Worm (Caenorhabditis elegans): ENCODE measurements around the gene ubc-23.

DNA sequence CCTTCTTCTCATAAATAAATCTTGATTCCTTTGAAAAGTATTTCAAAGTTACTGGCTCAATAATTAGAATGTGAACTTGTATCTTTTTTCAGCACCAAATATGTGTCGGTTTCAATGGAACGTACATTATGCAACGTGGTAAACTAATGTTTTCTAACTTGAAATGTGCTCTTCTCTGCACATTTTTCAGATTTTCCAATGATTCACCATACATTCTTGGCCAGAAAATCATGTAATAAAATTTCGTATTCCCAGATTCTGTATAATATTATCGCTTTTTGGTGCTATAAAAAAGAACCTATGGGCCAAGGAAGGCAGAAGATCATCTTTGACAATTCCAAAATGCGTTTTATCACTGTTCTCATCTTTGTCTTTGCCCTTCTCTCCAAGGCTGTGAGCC is 16.9 kb downstream of the ubc-23 start, which contains the start of gene C06E2.9:
- no peak for TF ChIP-seq hlh-12 (tag; optimal IDR thresholded peaks at IDR 0.05)
- no peak for TF ChIP-seq Y53F4B.3 (GFP tag; IDR thresholded peaks at IDR 0.05)
- no peak for TF ChIP-seq ama-1 (optimal IDR thresholded peaks at IDR 0.05)
- no peak for TF ChIP-seq ama-1 (GFP tag; optimal IDR thresholded peaks at IDR 0.05)
- no peak for TF ChIP-seq snpc-4 (GFP tag; optimal IDR thresholded peaks at IDR 0.05)
- TF ChIP-seq snpc-4 (tag; optimal IDR thresholded peaks at IDR 0.05) = no peak
- TF ChIP-seq T07F8.4 (tag; optimal IDR thresholded peaks at IDR 0.05) = no peak
- no peak for TF ChIP-seq F49E8.2 (tag; optimal IDR thresholded peaks at IDR 0.05; ENCODE audit: insufficient read depth)
- TF ChIP-seq ceh-100 (GFP tag; IDR thresholded peaks at IDR 0.05) = no peak
- no peak for TF ChIP-seq F33H1.4 (GFP tag; IDR thresholded peaks at IDR 0.05)
- no peak for TF ChIP-seq lir-1 (GFP tag; conservative IDR thresholded peaks at IDR 0.05)
- TF ChIP-seq lag-1 (GFP tag; IDR thresholded peaks at IDR 0.05) = no peak
- no peak for TF ChIP-seq F57A8.1 (GFP tag; optimal IDR thresholded peaks at IDR 0.05)
- TF ChIP-seq F52B5.7 (tag; optimal IDR thresholded peaks at IDR 0.05) = no peak
- no peak for TF ChIP-seq madf-3 (GFP tag; IDR thresholded peaks at IDR 0.05)

Measured in whole organism, young adult.